Worm (Caenorhabditis elegans) whole organism, L4 larva: ENCODE data around the gene Y71H2B.11.

Experiments
- D1046.2 ChIP-seq: fragments of 200-800 bp; sonication (Bioruptor generic); IDR thresholded peaks from 2 replicates; pipeline ENCODE4 v1.3.6; 2022; ENCODE audit warnings: missing genetic modification characterization, missing compliant biosample characterization
- T20F7.1 ChIP-seq: fragments of 200-800 bp; sonication (Bioruptor generic); optimal IDR thresholded peaks from 2 replicates; lab custom pipeline; 2018; ENCODE audit warnings: mild to moderate bottlenecking, missing genetic modification characterization, missing compliant biosample characterization
- ZK337.2 ChIP-seq: fragments of 200-800 bp; sonication (Bioruptor generic); IDR thresholded peaks from 2 replicates; pipeline ENCODE4 v1.3.6; 2022; ENCODE audit warnings: missing genetic modification reagents, missing genetic modification characterization, missing compliant biosample characterization
- ZK546.5 ChIP-seq, 2 experiments: sonication (generic microtip); optimal IDR thresholded peaks; 2 replicates each; lab custom pipeline; 2017; ENCODE audit warnings: missing biosample characterization in 2 of 2, missing genetic modification characterization in 2 of 2
- ama-1 ChIP-seq: fragments of 150-350 bp; optimal IDR thresholded peaks from 2 replicates; lab custom pipeline; 2014; ENCODE audit warnings: inconsistent platforms, mixed read lengths
- arid-1 ChIP-seq: fragments of 200-800 bp; sonication (Bioruptor generic); conservative IDR thresholded peaks from 2 replicates; pipeline ENCODE4 v1.3.6; 2022; ENCODE audit warnings: missing genetic modification reagents, missing genetic modification characterization, missing compliant biosample characterization
- ceh-20 ChIP-seq: fragments of 200-800 bp; sonication (Bioruptor generic); IDR thresholded peaks from 2 replicates; pipeline ENCODE4 v1.3.6; 2022; ENCODE audit warnings: missing genetic modification reagents, missing genetic modification characterization, missing compliant biosample characterization
- ceh-28 ChIP-seq: fragments of 150-350 bp; optimal IDR thresholded peaks from 2 replicates; lab custom pipeline; 2014; ENCODE audit warnings: missing biosample characterization, missing genetic modification reagents, missing genetic modification characterization
- ceh-32 ChIP-seq: sonication (generic microtip); optimal IDR thresholded peaks from 2 replicates; lab custom pipeline; 2016; ENCODE audit warnings: mild to moderate bottlenecking, missing genetic modification characterization, missing compliant biosample characterization; ENCODE audit not compliant: poor library complexity
- ceh-44 ChIP-seq: fragments of 200-800 bp; sonication (Bioruptor generic); IDR thresholded peaks from 2 replicates; pipeline ENCODE4 v1.3.6; 2022; ENCODE audit warnings: missing genetic modification reagents, missing genetic modification characterization, missing compliant biosample characterization
- ceh-82 ChIP-seq: sonication (generic microtip); optimal IDR thresholded peaks from 2 replicates; lab custom pipeline; 2017; ENCODE audit warnings: missing biosample characterization, missing genetic modification characterization
- ces-1 ChIP-seq: fragments of 150-350 bp; sonication (generic microtip); optimal IDR thresholded peaks from 4 replicates; lab custom pipeline; 2014; ENCODE audit warnings: missing biosample characterization, missing genetic modification reagents, missing genetic modification characterization
- ctbp-1 ChIP-seq: fragments of 200-800 bp; sonication (Bioruptor generic); IDR thresholded peaks from 2 replicates; pipeline ENCODE4 v1.3.6; 2022; ENCODE audit warnings: missing genetic modification reagents, missing genetic modification characterization, missing compliant biosample characterization
- daf-16 ChIP-seq, 3 experiments: sonication (generic microtip); optimal IDR thresholded peaks; 2 replicates each; lab custom pipeline; 2016 to 2017; ENCODE audit warnings: missing genetic modification characterization in 3 of 3, missing genetic modification reagents in 3 of 3, mild to moderate bottlenecking in 2 of 3, missing compliant biosample characterization in 2 of 3, missing biosample characterization in 1 of 3, moderate library complexity in 1 of 3
- dmd-6 ChIP-seq: fragments of 200-800 bp; sonication (Bioruptor generic); IDR thresholded peaks from 2 replicates; pipeline ENCODE4 v1.3.6; 2022; ENCODE audit warnings: missing genetic modification reagents, missing genetic modification characterization, missing compliant biosample characterization
- dmd-9 ChIP-seq: fragments of 200-800 bp; sonication (Bioruptor generic); IDR thresholded peaks from 2 replicates; pipeline ENCODE4 v1.3.6; 2022; ENCODE audit warnings: missing genetic modification reagents, missing genetic modification characterization, missing compliant biosample characterization
- dve-1 ChIP-seq: sonication (generic microtip); optimal IDR thresholded peaks from 2 replicates; lab custom pipeline; 2017; ENCODE audit warnings: antibody characterized with exemption, mild to moderate bottlenecking, missing genetic modification characterization, missing compliant biosample characterization; ENCODE audit not compliant: insufficient read depth
- egl-43 ChIP-seq: fragments of 200-800 bp; sonication (Bioruptor generic); IDR thresholded peaks from 2 replicates; pipeline ENCODE4 v1.3.6; 2022; ENCODE audit warnings: missing genetic modification reagents, missing genetic modification characterization, missing compliant biosample characterization
- hif-1 ChIP-seq, 2 experiments: sonication (generic microtip); optimal IDR thresholded peaks; 2 replicates each; lab custom pipeline; 2016 to 2017; ENCODE audit warnings: missing compliant biosample characterization in 2 of 2, missing genetic modification characterization in 2 of 2, missing genetic modification reagents in 2 of 2, missing genotype in 2 of 2, mild to moderate bottlenecking in 1 of 2
- hlh-11 ChIP-seq: fragments of 200-800 bp; sonication (Bioruptor generic); optimal IDR thresholded peaks from 2 replicates; lab custom pipeline; 2018; ENCODE audit warnings: mild to moderate bottlenecking, missing genetic modification characterization, missing compliant biosample characterization
- lim-7 ChIP-seq: fragments of 200-800 bp; sonication (Bioruptor generic); IDR thresholded peaks from 2 replicates; pipeline ENCODE4 v1.3.6; 2022; ENCODE audit warnings: missing genetic modification characterization, missing compliant biosample characterization
- lin-15B ChIP-seq: fragments of 150-350 bp; sonication (generic microtip); optimal IDR thresholded peaks from 3 replicates; lab custom pipeline; 2014; ENCODE audit warnings: missing biosample characterization, missing genetic modification characterization
- lin-38 ChIP-seq: fragments of 200-800 bp; sonication (Bioruptor generic); IDR thresholded peaks from 2 replicates; pipeline ENCODE4 v1.3.6; 2022; ENCODE audit warnings: missing genetic modification reagents, missing genetic modification characterization, missing compliant biosample characterization
- mdl-1 ChIP-seq, 2 experiments: fragments of 150-350 bp in 1 of 2; sonication (generic microtip) in 1 of 2; optimal IDR thresholded peaks; 2 replicates each; lab custom pipeline; 2014 to 2017; ENCODE audit warnings: missing biosample characterization in 2 of 2, missing genetic modification characterization in 2 of 2
- mdt-29 ChIP-seq: fragments of 200-800 bp; sonication (Bioruptor generic); IDR thresholded peaks from 2 replicates; pipeline ENCODE4 v1.3.6; 2022; ENCODE audit warnings: missing genetic modification reagents, missing genetic modification characterization, missing compliant biosample characterization
- mes-2 ChIP-seq: sonication (generic microtip); optimal IDR thresholded peaks from 2 replicates; lab custom pipeline; 2016; ENCODE audit warnings: missing genotype, mild to moderate bottlenecking, missing genetic modification characterization, missing compliant biosample characterization; ENCODE audit not compliant: poor library complexity, severe bottlenecking
- nhr-10 ChIP-seq: fragments of 150-350 bp; optimal IDR thresholded peaks from 2 replicates; lab custom pipeline; 2014; ENCODE audit warnings: missing biosample characterization, missing genetic modification characterization
- nhr-237 ChIP-seq: sonication (generic microtip); optimal IDR thresholded peaks from 2 replicates; lab custom pipeline; 2017; ENCODE audit warnings: missing biosample characterization, missing genetic modification characterization
- nhr-25 ChIP-seq: sonication (generic microtip); optimal IDR thresholded peaks from 2 replicates; lab custom pipeline; 2017; ENCODE audit warnings: missing genetic modification characterization, mild to moderate bottlenecking, missing compliant biosample characterization, antibody characterized with exemption, moderate library complexity, borderline replicate concordance; ENCODE audit not compliant: insufficient read depth
- nhr-28 ChIP-seq: fragments of 150-350 bp; optimal IDR thresholded peaks from 2 replicates; lab custom pipeline; 2014; ENCODE audit warnings: missing biosample characterization, missing genetic modification characterization
- nhr-6 ChIP-seq: fragments of 150-350 bp; optimal IDR thresholded peaks from 2 replicates; lab custom pipeline; 2014; ENCODE audit warnings: missing biosample characterization, missing genetic modification characterization
- php-3 ChIP-seq: fragments of 200-800 bp; sonication (Bioruptor generic); IDR thresholded peaks from 2 replicates; pipeline ENCODE4 v1.3.6; 2022; ENCODE audit warnings: missing genetic modification reagents, missing genetic modification characterization, missing compliant biosample characterization
- pqm-1 ChIP-seq: sonication (generic microtip); optimal IDR thresholded peaks from 2 replicates; lab custom pipeline; 2017; ENCODE audit warnings: missing biosample characterization, missing genetic modification characterization
- sdz-12 ChIP-seq: fragments of 200-800 bp; sonication (Bioruptor generic); optimal IDR thresholded peaks from 2 replicates; lab custom pipeline; 2018; ENCODE audit warnings: mild to moderate bottlenecking, missing genetic modification characterization, missing compliant biosample characterization
- set-16 ChIP-seq: fragments of 200-800 bp; sonication (Bioruptor generic); IDR thresholded peaks from 2 replicates; pipeline ENCODE4 v1.3.6; 2022; ENCODE audit warnings: missing genetic modification reagents, missing genetic modification characterization, missing compliant biosample characterization
- spr-1 ChIP-seq: sonication (generic microtip); optimal IDR thresholded peaks from 2 replicates; lab custom pipeline; 2016; ENCODE audit warnings: mild to moderate bottlenecking, missing genetic modification characterization, missing compliant biosample characterization
- unc-39 ChIP-seq: sonication (generic microtip); optimal IDR thresholded peaks from 2 replicates; lab custom pipeline; 2017; ENCODE audit warnings: missing biosample characterization, missing genetic modification characterization
- vab-7 ChIP-seq: fragments of 200-800 bp; sonication (Bioruptor generic); IDR thresholded peaks from 2 replicates; pipeline ENCODE4 v1.3.6; 2022; ENCODE audit warnings: missing genetic modification reagents, missing genetic modification characterization, missing compliant biosample characterization
- zfp-2 ChIP-seq: sonication (generic microtip); optimal IDR thresholded peaks from 2 replicates; lab custom pipeline; 2016; ENCODE audit warnings: mild to moderate bottlenecking, missing genetic modification characterization, missing compliant biosample characterization
- zfp-3 ChIP-seq: fragments of 200-800 bp; sonication (Bioruptor generic); conservative IDR thresholded peaks from 2 replicates; pipeline ENCODE4 v1.3.6; 2022; ENCODE audit warnings: missing genetic modification reagents, missing genetic modification characterization, missing compliant biosample characterization
- ztf-7 ChIP-seq: fragments of 150-350 bp; optimal IDR thresholded peaks from 2 replicates; lab custom pipeline; 2014; ENCODE audit warnings: missing biosample characterization, missing genetic modification characterization

The Y71H2B.11 gene

DNA sequence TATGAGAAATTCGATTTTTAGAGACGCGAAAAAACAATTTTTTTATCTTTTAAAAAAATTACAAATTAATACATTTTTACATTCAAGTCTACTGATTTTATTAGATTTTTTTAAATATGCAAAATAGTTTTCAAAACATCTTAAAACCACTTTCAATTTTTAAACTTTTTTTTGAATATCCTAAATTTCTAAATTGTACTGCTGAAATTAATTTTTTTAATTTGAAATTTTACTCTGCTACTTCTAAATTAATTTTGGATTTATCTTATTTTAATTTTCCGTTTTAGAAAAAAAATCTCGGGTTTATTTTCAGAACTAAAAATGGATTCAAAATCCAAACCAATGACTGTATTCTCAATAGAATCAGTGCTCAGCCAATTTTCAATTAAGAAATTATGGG, 24.8 kb upstream of the Y71H2B.11 start, which contains the start of gene Y71H2B.8:
TSS of gene Y71H2B.8 (plus strand) at position 301 of the 400 bp plus-strand sequence.
- TF ChIP-seq unc-39 (tag; lab: Kevin White, UChicago) (no peak), ZK546.5 (tag; optimal IDR thresholded peaks at IDR 0.05; lab: Kevin White, UChicago) (no peak), ceh-82 (tag; lab: Kevin White, UChicago) (no peak), ZK337.2 (GFP tag; lab: Robert Waterston, UW) (no peak), mdt-29 (GFP tag; lab: Robert Waterston, UW) (no peak), zfp-2 (tag; lab: Kevin White, UChicago) (no peak), ceh-20 (GFP tag; lab: Robert Waterston, UW) (no peak), nhr-237 (tag; lab: Kevin White, UChicago) (no peak), ceh-32 (tag; lab: Kevin White, UChicago) (no peak), zfp-3 (GFP tag; lab: Robert Waterston, UW) (no peak), sdz-12 (GFP tag; lab: Kevin White, UChicago) (no peak), T20F7.1 (no peak), ctbp-1 (no peak)
- TF ChIP-seq, all 104 proteins: peak for 0

DNA sequence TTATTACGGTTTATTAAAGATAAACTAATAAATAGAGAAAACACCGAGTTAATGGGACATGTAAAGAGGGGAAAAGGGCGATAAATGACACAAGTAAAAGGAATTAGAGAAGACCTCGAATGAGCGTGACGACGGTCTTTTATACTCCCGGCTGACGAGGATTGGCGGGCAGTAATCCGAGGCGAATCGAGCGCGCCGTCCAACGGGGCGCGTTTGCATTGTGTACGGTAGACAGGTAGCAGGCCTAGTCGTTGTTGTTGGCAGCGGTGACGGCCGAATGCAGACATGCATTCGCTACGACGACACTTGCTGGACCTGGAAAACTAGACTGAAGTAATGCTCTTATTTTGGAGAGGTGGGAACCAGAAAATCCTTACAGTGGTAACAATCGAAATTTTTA, 20.5 kb upstream of the Y71H2B.11 start:
- peak; percentile 56 for TF ChIP-seq lin-38 (GFP tag; lab: Robert Waterston, UW)
- 0 out of 2 replicates have a peak, but pooled peaks have one; percentile 20 for TF ChIP-seq mdt-29 (GFP tag; lab: Robert Waterston, UW)
- TF ChIP-seq set-16 (GFP tag; lab: Robert Waterston, UW) = 0 out of 2 replicates have a peak, but pooled peaks have one; percentile 9
- TF ChIP-seq, all 104 proteins: peak for 3; not testable (repeated sequence) for 101

ce11 chrIII:2586193-2586592, 17.6 kb upstream of the Y71H2B.11 start, which contains the start of gene gpa-17:
TSS of gene gpa-17 (plus strand) at chrIII:2586555.
- TF ChIP-seq nhr-28 (tag; lab: Kevin White, UChicago) (peak; percentile 73), dve-1 (tag; lab: Kevin White, UChicago) (peak; percentile 37), ces-1 (GFP tag; lab: Kevin White, UChicago) (no peak), ceh-28 (tag; lab: Kevin White, UChicago) (no peak), nhr-10 (tag; lab: Kevin White, UChicago) (no peak), pqm-1 (tag; lab: Kevin White, UChicago) (peak; percentile 73), daf-16 (GFP tag; optimal IDR thresholded peaks at IDR 0.05; lab: Kevin White, UChicago) (no peak), daf-16 (tag; optimal IDR thresholded peaks at IDR 0.05; lab: Kevin White, UChicago) (peak; percentile 56), lim-7 (GFP tag; lab: Robert Waterston, UW) (no peak), hif-1 (tag; optimal IDR thresholded peaks at IDR 0.05; lab: Kevin White, UChicago) (no peak), vab-7 (no peak), lin-15B (no peak), ama-1 (lab: Kevin White, UChicago) (no peak), nhr-6 (peak; percentile 8), set-16 (GFP tag; lab: Robert Waterston, UW) (no peak), unc-39 (tag; lab: Kevin White, UChicago) (no peak), dmd-9 (GFP tag; lab: Robert Waterston, UW) (no peak), php-3 (GFP tag; lab: Robert Waterston, UW) (peak; percentile 32; the same call in 1 of the 2 replicates), nhr-25 (tag; lab: Kevin White, UChicago) (no peak), hlh-11 (tag; lab: Kevin White, UChicago) (peak; percentile 47), spr-1 (no peak), mes-2 (tag; lab: Kevin White, UChicago) (peak; percentile 15), arid-1 (no peak), ztf-7 (tag; lab: Kevin White, UChicago) (no peak), mdl-1 (tag; optimal IDR thresholded peaks at IDR 0.05; lab: Kevin White, UChicago) (no peak), dmd-6 (GFP tag; lab: Robert Waterston, UW) (peak; percentile 40; the same call in 1 of the 2 replicates), egl-43 (GFP tag; lab: Robert Waterston, UW) (no peak), D1046.2 (GFP tag; lab: Robert Waterston, UW) (no peak), ceh-44 (GFP tag; lab: Robert Waterston, UW) (no peak)
